Fruit fly (Drosophila melanogaster): ENCODE data around the gene Fkbp39.
A peak's percentile ranks its signal among the peaks of the same experiment; 100 is the strongest.

Fkbp39 gene

DNA sequence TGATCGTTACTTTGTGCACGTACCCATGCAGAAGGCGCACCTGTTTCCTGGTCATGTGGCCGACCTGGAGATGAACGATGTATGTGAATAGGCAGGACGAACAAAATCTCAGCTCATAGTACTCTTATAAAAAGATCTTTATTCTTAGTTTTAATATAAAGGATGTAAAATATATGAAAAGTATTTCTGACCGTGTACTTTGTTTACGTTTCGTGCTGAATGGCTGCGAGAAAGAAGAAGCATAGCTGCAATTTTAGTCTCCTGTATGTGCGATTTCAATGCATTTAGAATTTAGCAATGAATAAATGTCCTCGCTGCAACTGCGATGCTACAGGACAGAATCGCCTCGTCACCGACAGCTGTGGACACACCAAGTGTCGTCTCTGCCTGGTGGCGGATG, 14.9 kb upstream of the Fkbp39 start, which contains the start of the genes CG42726 and CG42727 (continued):
- TF ChIP-seq CG4820 (GFP tag; optimal IDR thresholded peaks at IDR 0.05) (no peak), ewg (GFP tag; optimal IDR thresholded peaks at IDR 0.05) (no peak), ATbp (GFP tag; optimal IDR thresholded peaks at IDR 0.05) (no peak), tin (GFP tag; optimal IDR thresholded peaks at IDR 0.05) (peak; percentile 51), mirr (GFP tag; optimal IDR thresholded peaks at IDR 0.05) (no peak), BtbVII (GFP tag; optimal IDR thresholded peaks at IDR 0.05) (no peak), odd (GFP tag; optimal IDR thresholded peaks at IDR 0.05) (no peak), usp (GFP tag; optimal IDR thresholded peaks at IDR 0.05) (no peak), ara (GFP tag; IDR thresholded peaks at IDR 0.05) (no peak), sd (tag; optimal IDR thresholded peaks at IDR 0.05) (peak; percentile 42), C15 (GFP tag; IDR thresholded peaks at IDR 0.05) (no peak), CG17186 (GFP tag; optimal IDR thresholded peaks at IDR 0.05) (no peak), ranshi (GFP tag; IDR thresholded peaks at IDR 0.05) (peak; percentile 41; the same call in 1 of the 2 replicates), CG15269 (tag; optimal IDR thresholded peaks at IDR 0.05) (peak; percentile 18), lola (GFP tag; optimal IDR thresholded peaks at IDR 0.05) (peak in 1 of 3 experiments; percentile 17), Mrtf (GFP tag; IDR thresholded peaks at IDR 0.05) (0 out of 3 replicates have a peak, but pooled peaks have one; percentile 12), trem (tag; optimal IDR thresholded peaks at IDR 0.05) (peak; percentile 24), Deaf1 (tag; optimal IDR thresholded peaks at IDR 0.05) (no peak), CG10366 (GFP tag; IDR thresholded peaks at IDR 0.05) (peak; percentile 40; the same call in 1 of the 2 replicates), CG13296 (GFP tag; optimal IDR thresholded peaks at IDR 0.05) (no peak), dm (GFP tag; optimal IDR thresholded peaks at IDR 0.05) (no peak), CG1024 (GFP tag; IDR thresholded peaks at IDR 0.05) (no peak), Trl (optimal IDR thresholded peaks at IDR 0.05) (no peak), Trl (GFP tag; optimal IDR thresholded peaks at IDR 0.05) (no peak), bsh (GFP tag; optimal IDR thresholded peaks at IDR 0.05) (peak in 1 of 2 experiments; percentile 32), CG14667 (GFP tag; IDR thresholded peaks at IDR 0.05) (no peak), CG2116 (GFP tag; optimal IDR thresholded peaks at IDR 0.05) (peak; percentile 13), CG11504 (tag; optimal IDR thresholded peaks at IDR 0.05) (no peak), Ptx1 (GFP tag; IDR thresholded peaks at IDR 0.05) (peak; percentile 31; the same call in 1 of the 2 replicates), zf30C (GFP tag; optimal IDR thresholded peaks at IDR 0.05) (peak; percentile 96), CG1792 (GFP tag; optimal IDR thresholded peaks at IDR 0.05) (no peak), CG2678 (tag; optimal IDR thresholded peaks at IDR 0.05) (peak; percentile 43), Atf6 (GFP tag; IDR thresholded peaks at IDR 0.05) (no peak), Opbp (GFP tag; IDR thresholded peaks at IDR 0.05; ENCODE audit: partially characterized antibody) (no peak), gce (GFP tag; IDR thresholded peaks at IDR 0.05) (0 out of 3 replicates have a peak, but pooled peaks have one; percentile 27), da (GFP tag; optimal IDR thresholded peaks at IDR 0.05) (no peak)

DNA sequence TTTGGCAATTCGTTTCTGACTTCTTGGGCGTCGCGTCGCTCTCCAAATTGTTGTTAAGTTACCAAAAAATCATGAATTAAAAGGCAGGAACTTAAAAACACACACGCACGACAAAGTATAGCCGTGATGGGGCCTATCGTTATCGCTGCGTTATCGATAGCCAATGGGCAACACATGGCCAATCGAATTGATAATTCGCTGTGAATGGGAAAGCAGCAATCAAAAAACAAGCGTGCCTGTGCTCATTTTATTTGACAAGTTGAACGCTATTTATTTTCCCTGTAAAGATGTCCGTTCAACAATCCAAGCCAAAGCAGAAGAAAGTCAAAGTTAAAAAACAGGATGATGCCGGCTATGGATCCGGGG, 13.1 kb upstream of the Fkbp39 start, which contains the start of the genes Surf4 and CG31301:
Surf4 (minus strand) TSS at position 159 of the 366 bp plus-strand sequence.
CG31301 (plus strand) TSS at position 188 of the 366 bp plus-strand sequence.
- TF ChIP-seq Rfx (GFP tag; IDR thresholded peaks at IDR 0.05) (0 out of 2 replicates have a peak, but pooled peaks have one; percentile 10), CG18764 (GFP tag; optimal IDR thresholded peaks at IDR 0.05) (no peak), CG17359 (tag; optimal IDR thresholded peaks at IDR 0.05) (peak; percentile 6), hb (GFP tag; IDR thresholded peaks at IDR 0.05; ENCODE audit: partially characterized antibody) (peak; percentile 73), CG12769 (tag; optimal IDR thresholded peaks at IDR 0.05) (no peak), CG34224 (GFP tag; IDR thresholded peaks at IDR 0.05; ENCODE audit: partially characterized antibody) (peak; percentile 64), bsh (GFP tag; optimal IDR thresholded peaks at IDR 0.05) (no peak), D (optimal IDR thresholded peaks at IDR 0.05) (no peak), D (GFP tag; optimal IDR thresholded peaks at IDR 0.05) (no peak), CG7271 (tag; optimal IDR thresholded peaks at IDR 0.05) (no peak), tna (GFP tag; IDR thresholded peaks at IDR 0.05; ENCODE audit: partially characterized antibody) (peak; percentile 85), bbx (GFP tag; IDR thresholded peaks at IDR 0.05; ENCODE audit: partially characterized antibody) (peak; percentile 85), unc-4 (GFP tag; IDR thresholded peaks at IDR 0.05; ENCODE audit: partially characterized antibody) (peak; percentile 59), CG7987 (GFP tag; optimal IDR thresholded peaks at IDR 0.05) (peak; percentile 26), dan (GFP tag; IDR thresholded peaks at IDR 0.05) (no peak), HLH4C (GFP tag; IDR thresholded peaks at IDR 0.05; ENCODE audit: partially characterized antibody) (peak; percentile 86), ro (GFP tag; IDR thresholded peaks at IDR 0.05) (no peak)

Data from whole organism, embryonic.